Worm (Caenorhabditis elegans) whole organism, L1 larva: ENCODE measurements around the gene F18A11.3.

Experiments used
- C16A3.4 ChIP-seq: fragments of 150-350 bp; optimal IDR thresholded peaks from 2 replicates; lab custom pipeline; 2014; ENCODE audit warnings: missing biosample characterization, missing genetic modification characterization
- C34B4.2 ChIP-seq: sonication (generic microtip); optimal IDR thresholded peaks from 2 replicates; lab custom pipeline; 2017; ENCODE audit warnings: mild to moderate bottlenecking, missing genetic modification characterization, missing compliant biosample characterization
- aha-1 ChIP-seq: fragments of 150-350 bp; optimal IDR thresholded peaks from 2 replicates; lab custom pipeline; 2014; ENCODE audit warnings: missing biosample characterization, missing genetic modification characterization
- ama-1 ChIP-seq: fragments of 150-350 bp; optimal IDR thresholded peaks from 2 replicates; lab custom pipeline; 2014
- blmp-1 ChIP-seq: fragments of 150-350 bp; optimal IDR thresholded peaks from 2 replicates; lab custom pipeline; 2014; ENCODE audit warnings: missing biosample characterization, missing genetic modification characterization
- ces-1 ChIP-seq: fragments of 150-350 bp; optimal IDR thresholded peaks from 2 replicates; lab custom pipeline; 2014; ENCODE audit warnings: missing biosample characterization, missing genetic modification reagents, missing genetic modification characterization
- dpl-1 ChIP-seq, 3 experiments: fragments of 150-350 bp in 2 of 3; sonication (generic microtip) in 1 of 3; optimal IDR thresholded peaks; 2 replicates each; lab custom pipeline; 2014 to 2017; ENCODE audit warnings: missing biosample characterization in 3 of 3, missing genetic modification characterization in 3 of 3, missing genetic modification reagents in 3 of 3
- efl-1 ChIP-seq, 4 experiments: fragments of 150-350 bp; optimal IDR thresholded peaks in 3 of 4; peaks in 1 of 4; 1 replicate in 1 of 4; 2 replicates in 3 of 4; lab custom pipeline; 2014; ENCODE audit warnings: missing biosample characterization in 2 of 4, missing genetic modification characterization in 2 of 4, missing genetic modification reagents in 2 of 4
- efl-3 ChIP-seq: fragments of 200-800 bp; sonication (Bioruptor generic); optimal IDR thresholded peaks from 2 replicates; lab custom pipeline; 2018; ENCODE audit warnings: mild to moderate bottlenecking, missing genetic modification characterization, missing compliant biosample characterization
- elt-2 ChIP-seq: sonication (generic microtip); optimal IDR thresholded peaks from 2 replicates; lab custom pipeline; 2016; ENCODE audit warnings: missing genetic modification characterization, mild to moderate bottlenecking, inconsistent platforms, missing compliant biosample characterization, missing genetic modification reagents
- elt-3 ChIP-seq, 6 experiments: fragments of 150-350 bp in 1 of 6; sonication (generic microtip); optimal IDR thresholded peaks; 2 replicates each; lab custom pipeline; 2017 to 2018; ENCODE audit warnings: missing biosample characterization in 6 of 6, missing genetic modification characterization in 6 of 6, inconsistent platforms in 1 of 6
- ets-5 ChIP-seq: fragments of 200-800 bp; sonication (Bioruptor generic); IDR thresholded peaks from 2 replicates; pipeline ENCODE4 v1.3.6; 2022; ENCODE audit warnings: missing genetic modification characterization, missing compliant biosample characterization
- fos-1 ChIP-seq: fragments of 150-350 bp; optimal IDR thresholded peaks from 2 replicates; lab custom pipeline; 2014; ENCODE audit warnings: missing biosample characterization, missing genetic modification characterization
- hlh-17 ChIP-seq: fragments of 200-800 bp; sonication (Bioruptor generic); optimal IDR thresholded peaks from 2 replicates; lab custom pipeline; 2018; ENCODE audit warnings: missing genetic modification characterization, mild to moderate bottlenecking, missing compliant biosample characterization, moderate library complexity, borderline replicate concordance
- hpl-2 ChIP-seq: fragments of 150-350 bp; optimal IDR thresholded peaks from 2 replicates; lab custom pipeline; 2014; ENCODE audit warnings: missing biosample characterization, missing genetic modification reagents, missing genetic modification characterization
- irx-1 ChIP-seq: sonication (generic microtip); optimal IDR thresholded peaks from 2 replicates; lab custom pipeline; 2016; ENCODE audit warnings: missing genetic modification characterization, missing compliant biosample characterization
- isw-1 ChIP-seq: fragments of 200-800 bp; sonication (Bioruptor generic); IDR thresholded peaks from 2 replicates; pipeline ENCODE4 v1.3.6; 2022; ENCODE audit warnings: missing genetic modification characterization, missing compliant biosample characterization
- lin-14 ChIP-seq: fragments of 200-800 bp; sonication (Bioruptor generic); optimal IDR thresholded peaks from 2 replicates; lab custom pipeline; 2018; ENCODE audit warnings: mild to moderate bottlenecking, missing genetic modification characterization, moderate library complexity, missing compliant biosample characterization
- lin-35 ChIP-seq, 2 experiments: fragments of 150-350 bp; optimal IDR thresholded peaks; 2 replicates each; lab custom pipeline; 2014; ENCODE audit warnings: missing biosample characterization in 2 of 2, missing genetic modification characterization in 2 of 2, missing genetic modification reagents in 2 of 2
- lir-3 ChIP-seq: sonication (generic microtip); optimal IDR thresholded peaks from 2 replicates; lab custom pipeline; 2016; ENCODE audit warnings: mild to moderate bottlenecking, missing genetic modification characterization, moderate library complexity, missing compliant biosample characterization; ENCODE audit not compliant: poor library complexity
- lsy-2 ChIP-seq, 2 experiments: fragments of 150-350 bp; optimal IDR thresholded peaks; 2 replicates each; lab custom pipeline; 2014; ENCODE audit warnings: missing biosample characterization in 2 of 2, missing genetic modification characterization in 2 of 2
- nhr-11 ChIP-seq: fragments of 150-350 bp; optimal IDR thresholded peaks from 2 replicates; lab custom pipeline; 2014; ENCODE audit warnings: missing biosample characterization, missing genetic modification characterization
- nhr-19 ChIP-seq: fragments of 200-800 bp; sonication (Bioruptor generic); conservative IDR thresholded peaks from 2 replicates; pipeline ENCODE4 v1.3.6; 2022; ENCODE audit warnings: missing genetic modification characterization, missing compliant biosample characterization
- nhr-20 ChIP-seq: sonication (generic microtip); optimal IDR thresholded peaks from 2 replicates; lab custom pipeline; 2016; ENCODE audit warnings: mild to moderate bottlenecking, missing genetic modification characterization, missing compliant biosample characterization
- nhr-47 ChIP-seq: sonication (generic microtip); optimal IDR thresholded peaks from 2 replicates; lab custom pipeline; 2016; ENCODE audit warnings: mild to moderate bottlenecking, missing genetic modification characterization, moderate library complexity, missing compliant biosample characterization
- nhr-71 ChIP-seq: sonication (generic microtip); optimal IDR thresholded peaks from 2 replicates; lab custom pipeline; 2016; ENCODE audit warnings: mild to moderate bottlenecking, missing genetic modification characterization, moderate library complexity, missing compliant biosample characterization
- nhr-76 ChIP-seq: sonication (generic microtip); optimal IDR thresholded peaks from 2 replicates; lab custom pipeline; 2017; ENCODE audit warnings: missing biosample characterization, missing genetic modification characterization
- nhr-85 ChIP-seq: sonication (generic microtip); peaks from one replicate; lab custom pipeline; 2016; ENCODE audit warnings: missing genetic modification characterization, inconsistent platforms, missing compliant biosample characterization
- nhr-90 ChIP-seq: sonication (generic microtip); optimal IDR thresholded peaks from 2 replicates; lab custom pipeline; 2016; ENCODE audit warnings: mild to moderate bottlenecking, missing genetic modification characterization, missing compliant biosample characterization; ENCODE audit not compliant: poor library complexity
- pax-3 ChIP-seq: fragments of 200-800 bp; sonication (Bioruptor generic); optimal IDR thresholded peaks from 2 replicates; lab custom pipeline; 2018; ENCODE audit warnings: mild to moderate bottlenecking, missing genetic modification characterization, moderate library complexity, missing compliant biosample characterization
- pqm-1 ChIP-seq: sonication (generic microtip); optimal IDR thresholded peaks from 3 replicates; lab custom pipeline; 2017; ENCODE audit warnings: missing biosample characterization, missing genetic modification characterization
- rnt-1 ChIP-seq: sonication (generic microtip); optimal IDR thresholded peaks from 2 replicates; lab custom pipeline; 2016; ENCODE audit warnings: mild to moderate bottlenecking, missing genetic modification characterization, moderate library complexity, missing compliant biosample characterization
- skn-1 ChIP-seq: fragments of 150-350 bp; optimal IDR thresholded peaks from 2 replicates; lab custom pipeline; 2014; ENCODE audit warnings: missing biosample characterization, missing genetic modification characterization
- snpc-4 ChIP-seq: fragments of 150-350 bp; optimal IDR thresholded peaks from 2 replicates; lab custom pipeline; 2014; ENCODE audit warnings: missing biosample characterization, missing genetic modification characterization
- snu-23 ChIP-seq: sonication (generic microtip); optimal IDR thresholded peaks from 2 replicates; lab custom pipeline; 2016; ENCODE audit warnings: missing genetic modification characterization, missing compliant biosample characterization
- sox-4 ChIP-seq: sonication (generic microtip); optimal IDR thresholded peaks from 2 replicates; lab custom pipeline; 2016; ENCODE audit warnings: missing genetic modification characterization, missing compliant biosample characterization
- sptf-1 ChIP-seq: fragments of 150-350 bp; optimal IDR thresholded peaks from 2 replicates; lab custom pipeline; 2014; ENCODE audit warnings: missing biosample characterization, missing genetic modification characterization
- tbx-2 ChIP-seq: sonication (generic microtip); optimal IDR thresholded peaks from 2 replicates; lab custom pipeline; 2016; ENCODE audit warnings: missing genetic modification characterization, missing compliant biosample characterization
- unc-130 ChIP-seq: fragments of 150-350 bp; optimal IDR thresholded peaks from 2 replicates; lab custom pipeline; 2017; ENCODE audit warnings: missing biosample characterization, missing genetic modification characterization, inconsistent platforms
- unc-62 ChIP-seq: fragments of 150-350 bp; optimal IDR thresholded peaks from 2 replicates; lab custom pipeline; 2014; ENCODE audit warnings: missing biosample characterization, missing genetic modification reagents, missing genetic modification characterization
- unc-98 ChIP-seq: fragments of 200-800 bp; sonication (Bioruptor generic); IDR thresholded peaks from 2 replicates; pipeline ENCODE4 v1.3.6; 2022; ENCODE audit warnings: missing genetic modification characterization, missing compliant biosample characterization
- vab-15 ChIP-seq: sonication (generic microtip); optimal IDR thresholded peaks from 2 replicates; lab custom pipeline; 2017; ENCODE audit warnings: missing genotype, mild to moderate bottlenecking, missing genetic modification characterization, missing compliant biosample characterization
- ztf-4 ChIP-seq: fragments of 150-350 bp; optimal IDR thresholded peaks from 2 replicates; lab custom pipeline; 2014; ENCODE audit warnings: missing biosample characterization, missing genetic modification characterization

Gene F18A11.3

DNA sequence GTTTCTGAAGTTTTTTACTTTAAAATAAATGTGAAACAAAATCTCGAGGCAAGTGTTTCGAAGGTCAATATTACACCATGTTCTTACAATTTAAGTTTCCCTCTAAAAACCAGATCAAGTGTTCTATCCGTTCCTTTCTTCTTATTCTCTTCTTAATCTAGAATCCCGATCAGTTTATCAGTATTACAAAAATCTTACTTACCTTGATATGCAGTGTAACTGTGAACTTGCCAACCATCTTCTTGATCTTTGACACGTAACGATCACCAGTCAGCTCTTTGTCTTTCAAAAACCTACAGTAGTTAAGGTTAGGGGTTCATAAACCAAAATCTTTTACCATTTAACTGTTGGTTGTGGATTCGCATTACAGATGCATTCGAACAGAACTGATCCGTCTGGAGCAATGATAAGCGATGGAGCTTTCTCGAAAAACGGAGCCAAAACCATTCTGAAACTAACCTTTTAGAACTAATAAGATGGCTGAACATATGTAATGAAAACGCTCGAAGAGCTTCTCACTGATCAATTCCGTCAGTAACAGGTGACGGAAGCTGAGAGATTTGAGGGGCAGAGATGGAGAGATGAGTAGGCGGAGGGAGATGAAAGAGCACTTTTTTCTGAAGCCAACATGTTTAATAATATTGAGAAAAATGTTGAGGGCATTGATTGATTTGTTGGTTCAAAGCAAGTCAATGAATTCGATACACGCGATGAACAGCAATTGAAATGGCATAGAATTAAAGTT lies 28.8 kb downstream of the F18A11.3 start, which contains the start of gene oig-2:
TSS of gene oig-2 (minus strand) at position 448 of the 745 bp plus-strand sequence.
- TF ChIP-seq efl-1 (optimal IDR thresholded peaks at IDR 0.05; lab: Kevin White, UChicago) = no peak
- peak in 1 of 2 experiments; percentile 55 for TF ChIP-seq efl-1 (GFP tag; optimal IDR thresholded peaks at IDR 0.05 in 1 of 2; lab: Kevin White, UChicago)
- no peak for TF ChIP-seq ces-1 (GFP tag; lab: Kevin White, UChicago)
- TF ChIP-seq nhr-71 (tag; lab: Kevin White, UChicago) = peak; percentile 0
- TF ChIP-seq unc-130 (tag; lab: Kevin White, UChicago) = no peak
- peak; percentile 35 for TF ChIP-seq nhr-19 (GFP tag; lab: Robert Waterston, UW)
- no peak for TF ChIP-seq ztf-4 (tag; lab: Kevin White, UChicago)
- TF ChIP-seq lin-14 (GFP tag; lab: Kevin White, UChicago) = peak; percentile 30
- TF ChIP-seq ets-5 (GFP tag; lab: Robert Waterston, UW) = no peak
- TF ChIP-seq aha-1 = no peak
- TF ChIP-seq rnt-1 = peak; percentile 49
- no peak for TF ChIP-seq ama-1 (lab: Kevin White, UChicago)

DNA sequence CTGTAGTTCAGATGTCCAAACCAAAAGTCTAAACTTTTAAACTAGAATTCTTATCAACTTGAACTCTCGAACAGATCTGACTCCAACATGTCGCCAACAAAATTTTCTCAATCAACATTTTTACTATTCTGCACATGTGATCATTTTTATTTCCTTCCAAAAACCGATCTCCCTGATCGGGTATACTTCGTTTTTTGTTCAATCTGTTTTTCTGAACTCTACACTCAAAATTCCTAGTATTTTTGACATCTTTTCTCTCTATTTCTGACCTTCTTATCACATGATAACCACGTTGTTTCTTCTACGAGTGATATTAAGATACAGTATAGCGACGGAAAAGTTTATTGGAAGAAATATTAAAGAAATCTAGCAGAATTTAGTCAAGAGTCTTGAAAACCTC lies 30.4 kb downstream of the F18A11.3 start:
- no peak for TF ChIP-seq efl-1 (optimal IDR thresholded peaks at IDR 0.05; lab: Kevin White, UChicago)
- no peak for TF ChIP-seq efl-1 (GFP tag; optimal IDR thresholded peaks at IDR 0.05 in 1 of 2; lab: Kevin White, UChicago)
- TF ChIP-seq tbx-2 (tag; lab: Kevin White, UChicago) = peak; percentile 14
- no peak for TF ChIP-seq unc-62
- TF ChIP-seq lin-14 (GFP tag; lab: Kevin White, UChicago) = peak; percentile 45
- peak; percentile 20 for TF ChIP-seq C16A3.4 (tag; lab: Kevin White, UChicago)
- peak; percentile 52 for TF ChIP-seq nhr-19 (GFP tag; lab: Robert Waterston, UW)
- peak; percentile 29 for TF ChIP-seq nhr-85 (tag; lab: Kevin White, UChicago)
- TF ChIP-seq fos-1 (tag; lab: Kevin White, UChicago) = no peak
- peak in 2 of 6 experiments; percentile 84 to 92 for TF ChIP-seq elt-3 (tag; optimal IDR thresholded peaks at IDR 0.05; lab: Kevin White, UChicago)
- peak; percentile 1 for TF ChIP-seq hpl-2 (GFP tag; lab: Kevin White, UChicago)
- no peak for TF ChIP-seq ztf-4 (tag; lab: Kevin White, UChicago)
- peak in 1 of 2 experiments; percentile 67 for TF ChIP-seq lsy-2 (tag; optimal IDR thresholded peaks at IDR 0.05; lab: Kevin White, UChicago)
- TF ChIP-seq nhr-71 (tag; lab: Kevin White, UChicago) = peak; percentile 64
- TF ChIP-seq blmp-1 (tag; lab: Kevin White, UChicago) = peak; percentile 62
- no peak for TF ChIP-seq isw-1 (GFP tag; lab: Robert Waterston, UW)
- no peak for TF ChIP-seq C34B4.2
- peak; percentile 4 for TF ChIP-seq lir-3
- TF ChIP-seq nhr-11 (tag; lab: Kevin White, UChicago) = no peak
- TF ChIP-seq dpl-1 (GFP tag; optimal IDR thresholded peaks at IDR 0.05; lab: Kevin White, UChicago) = peak in 1 of 3 experiments; percentile 22
- TF ChIP-seq nhr-20 (tag; lab: Kevin White, UChicago) = peak; percentile 89
- peak; percentile 38 for TF ChIP-seq nhr-90 (tag; lab: Kevin White, UChicago)
- TF ChIP-seq elt-2 (tag; lab: Kevin White, UChicago) = peak; percentile 30
- TF ChIP-seq snu-23 (GFP tag; lab: Kevin White, UChicago) = peak; percentile 49
- TF ChIP-seq lin-35 (GFP tag; optimal IDR thresholded peaks at IDR 0.05; lab: Kevin White, UChicago) = peak in 1 of 2 experiments; percentile 52

ce11 chrII:13004872-13005252 lies 31.8 kb downstream of the F18A11.3 start:
- no peak for TF ChIP-seq efl-1 (optimal IDR thresholded peaks at IDR 0.05; lab: Kevin White, UChicago)
- peak in 1 of 2 experiments; percentile 74 for TF ChIP-seq efl-1 (GFP tag; optimal IDR thresholded peaks at IDR 0.05 in 1 of 2; lab: Kevin White, UChicago)
- TF ChIP-seq unc-98 = no peak

DNA sequence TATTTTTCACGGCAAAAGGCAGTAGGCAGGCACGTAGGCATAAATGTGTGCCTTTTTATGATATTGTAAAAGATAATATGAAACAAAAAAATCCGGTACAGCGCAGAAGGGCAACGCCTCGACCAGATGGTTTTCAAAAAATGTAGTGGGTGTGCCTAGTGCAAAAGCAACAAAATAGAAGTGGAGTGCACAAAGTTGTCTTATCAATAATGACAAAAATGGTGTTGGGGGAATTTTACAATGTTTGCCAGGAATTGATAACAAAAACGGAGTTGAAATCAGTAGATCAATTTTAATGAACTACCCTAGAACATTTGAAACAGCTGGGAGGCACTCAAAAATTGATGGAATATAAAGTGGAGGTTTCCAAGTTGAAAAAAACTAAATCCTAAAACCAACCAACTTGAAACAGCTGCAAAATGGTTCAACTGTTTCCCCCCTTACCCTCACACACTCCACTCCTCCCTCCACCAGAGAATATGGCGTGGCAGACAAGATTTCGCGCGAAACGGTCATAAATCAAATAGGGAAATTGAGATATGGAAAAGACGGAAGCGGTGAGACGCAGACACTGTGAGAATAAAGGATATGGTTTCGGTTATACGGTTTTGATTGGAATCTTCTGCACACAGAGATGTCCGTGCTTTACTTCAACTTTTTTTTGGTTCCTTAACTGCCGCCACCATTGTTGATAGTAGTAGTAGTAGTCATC lies 32.3 kb downstream of the F18A11.3 start:
- TF ChIP-seq elt-2 (tag; lab: Kevin White, UChicago) (peak; percentile 42), efl-3 (GFP tag; lab: Kevin White, UChicago) (no peak), unc-62 (no peak), skn-1 (tag; lab: Kevin White, UChicago) (no peak), nhr-20 (tag; lab: Kevin White, UChicago) (peak; percentile 28), nhr-47 (tag; lab: Kevin White, UChicago) (no peak), vab-15 (tag; lab: Kevin White, UChicago) (no peak), pqm-1 (no peak), pax-3 (no peak), sptf-1 (tag; lab: Kevin White, UChicago) (no peak), irx-1 (no peak), nhr-76 (tag; lab: Kevin White, UChicago) (no peak), snpc-4 (no peak), tbx-2 (tag; lab: Kevin White, UChicago) (no peak), hlh-17 (GFP tag; lab: Kevin White, UChicago) (no peak), fos-1 (tag; lab: Kevin White, UChicago) (no peak), sox-4 (no peak)
